Worm (Caenorhabditis elegans): Measurements from ENCODE around the gene egg-3.
A peak's percentile ranks its signal among the peaks of the same experiment; 100 is the strongest.

egg-3 gene

ce11 chrII:10867219-10867618 lies 17.0 kb downstream of the egg-3 start:
- no peak for TF ChIP-seq eor-1 (tag; optimal IDR thresholded peaks at IDR 0.05)
- TF ChIP-seq nhr-11 (tag; optimal IDR thresholded peaks at IDR 0.05) = no peak
- TF ChIP-seq snpc-4 (tag; optimal IDR thresholded peaks at IDR 0.05) = no peak
- TF ChIP-seq ztf-4 (tag; optimal IDR thresholded peaks at IDR 0.05) = no peak
- TF ChIP-seq tbx-2 (tag; optimal IDR thresholded peaks at IDR 0.05) = no peak
- no peak for TF ChIP-seq lsy-12 (tag; optimal IDR thresholded peaks at IDR 0.05)
- peak; percentile 64 for TF ChIP-seq pqm-1 (tag; optimal IDR thresholded peaks at IDR 0.05)
- peak; percentile 55 for TF ChIP-seq elt-2 (tag; optimal IDR thresholded peaks at IDR 0.05)
- no peak for TF ChIP-seq unc-62 (GFP tag; optimal IDR thresholded peaks at IDR 0.05)
- peak; percentile 57 for TF ChIP-seq pha-4 (tag; optimal IDR thresholded peaks at IDR 0.05)
- peak; percentile 35 for TF ChIP-seq hmg-11 (tag; optimal IDR thresholded peaks at IDR 0.05)
- no peak for TF ChIP-seq ceh-82 (tag; optimal IDR thresholded peaks at IDR 0.05)
- no peak for TF ChIP-seq nhr-28 (tag; optimal IDR thresholded peaks at IDR 0.05)
- no peak for TF ChIP-seq fkh-2 (tag; optimal IDR thresholded peaks at IDR 0.05)
- TF ChIP-seq egl-27 (tag; optimal IDR thresholded peaks at IDR 0.05) = no peak
- TF ChIP-seq elt-1 (tag; optimal IDR thresholded peaks at IDR 0.05) = no peak
- peak; percentile 43 for TF ChIP-seq nfya-1 (tag; optimal IDR thresholded peaks at IDR 0.05; ENCODE audit: insufficient read depth)

ce11 chrII:10862749-10863656 lies 21.2 kb downstream of the egg-3 start:
- TF ChIP-seq elt-2 (tag; optimal IDR thresholded peaks at IDR 0.05) = no peak
- TF ChIP-seq hmg-11 (tag; optimal IDR thresholded peaks at IDR 0.05) = peak; percentile 58
- peak; percentile 55 for TF ChIP-seq nhr-25 (tag; optimal IDR thresholded peaks at IDR 0.05)

ce11 chrII:10861723-10862486 lies 22.3 kb downstream of the egg-3 start:
- peak; percentile 3 for TF ChIP-seq nfya-1 (tag; optimal IDR thresholded peaks at IDR 0.05; ENCODE audit: insufficient read depth)
- TF ChIP-seq lin-39 (tag; optimal IDR thresholded peaks at IDR 0.05) = peak; percentile 28
- TF ChIP-seq nhr-23 (tag; optimal IDR thresholded peaks at IDR 0.05) = peak; percentile 1
- peak; percentile 32 for TF ChIP-seq nhr-43 (tag; optimal IDR thresholded peaks at IDR 0.05; ENCODE audit: poor library complexity, severe bottlenecking)
- TF ChIP-seq R02D3.7 (tag; optimal IDR thresholded peaks at IDR 0.05) = no peak
- TF ChIP-seq zag-1 (tag; optimal IDR thresholded peaks at IDR 0.05) = no peak
- peak; percentile 23 for TF ChIP-seq pqm-1 (tag; optimal IDR thresholded peaks at IDR 0.05)
- TF ChIP-seq nhr-25 (tag; optimal IDR thresholded peaks at IDR 0.05) = peak; percentile 80
- TF ChIP-seq elt-2 (tag; optimal IDR thresholded peaks at IDR 0.05) = peak; percentile 85
- TF ChIP-seq elt-1 (tag; optimal IDR thresholded peaks at IDR 0.05) = peak; percentile 78

- TF ChIP-seq nfya-1 (tag; optimal IDR thresholded peaks at IDR 0.05; ENCODE audit: insufficient read depth) (peak; percentile 99), lin-39 (tag; optimal IDR thresholded peaks at IDR 0.05) (no peak)
Observed at ce11 chrII:10861305-10861704, 22.9 kb downstream of the egg-3 start.

- TF ChIP-seq pqm-1 (tag; optimal IDR thresholded peaks at IDR 0.05) (peak; percentile 51), jun-1 (tag; optimal IDR thresholded peaks at IDR 0.05) (peak; percentile 13), pha-4 (tag; optimal IDR thresholded peaks at IDR 0.05) (peak; percentile 9), elt-2 (tag; optimal IDR thresholded peaks at IDR 0.05) (peak; percentile 74), sea-2 (GFP tag; optimal IDR thresholded peaks at IDR 0.05) (no peak)
Observed at ce11 chrII:10860840-10861239, 23.4 kb downstream of the egg-3 start, which contains the start of gene M106.3. Gene M106.3, minus strand, starts transcription at chrII:10860909.

ce11 chrII:10859359-10859758 lies 24.9 kb downstream of the egg-3 start:
- no peak for TF ChIP-seq egl-5 (tag; optimal IDR thresholded peaks at IDR 0.05)
- TF ChIP-seq elt-2 (tag; optimal IDR thresholded peaks at IDR 0.05) = peak; percentile 3
- no peak for TF ChIP-seq nhr-28 (tag; optimal IDR thresholded peaks at IDR 0.05)
- no peak for TF ChIP-seq unc-62 (GFP tag; optimal IDR thresholded peaks at IDR 0.05)
- TF ChIP-seq ztf-4 (tag; optimal IDR thresholded peaks at IDR 0.05) = no peak
- no peak for TF ChIP-seq nhr-43 (tag; optimal IDR thresholded peaks at IDR 0.05; ENCODE audit: poor library complexity, severe bottlenecking)
- no peak for TF ChIP-seq fkh-10 (GFP tag; optimal IDR thresholded peaks at IDR 0.05)
- TF ChIP-seq lin-39 (tag; optimal IDR thresholded peaks at IDR 0.05) = no peak
- TF ChIP-seq nhr-11 (tag; optimal IDR thresholded peaks at IDR 0.05) = no peak
